Fruit fly (Drosophila melanogaster): Measurements from ENCODE around the gene Grip163.

- TF ChIP-seq CG14860 (GFP tag; IDR thresholded peaks at IDR 0.05; ENCODE audit: partially characterized antibody) = no peak
- TF ChIP-seq zen2 (GFP tag; IDR thresholded peaks at IDR 0.05; ENCODE audit: partially characterized antibody) = no peak
- no peak for TF ChIP-seq h (optimal IDR thresholded peaks at IDR 0.05)
- TF ChIP-seq slou (GFP tag; optimal IDR thresholded peaks at IDR 0.05) = no peak
- no peak for TF ChIP-seq cato (GFP tag; optimal IDR thresholded peaks at IDR 0.05; ENCODE audit: borderline replicate concordance)
- TF ChIP-seq CG2712 (tag; optimal IDR thresholded peaks at IDR 0.05) = no peak
- no peak for TF ChIP-seq pzg (GFP tag; optimal IDR thresholded peaks at IDR 0.05)
- TF ChIP-seq CG11093 (GFP tag; IDR thresholded peaks at IDR 0.05) = no peak
- TF ChIP-seq CG31224 (GFP tag; IDR thresholded peaks at IDR 0.05) = no peak
- no peak for TF ChIP-seq CG14965 (GFP tag; optimal IDR thresholded peaks at IDR 0.05; ENCODE audit: borderline replicate concordance)
These were observed 22.1 kb downstream of the Grip163 start, which contains the start of gene CG43896 for dm6 chr3L:11975811-11976210.
